Fruit fly (Drosophila melanogaster) whole organism, wandering third instar larva: ENCODE results near the gene CG10252.

Source experiments
- Abd-B ChIP-seq: fragments of >200 bp; optimal IDR thresholded peaks from 2 replicates; lab custom pipeline; 2017; ENCODE audit warnings: missing biosample characterization, missing genetic modification characterization
- CG32264 ChIP-seq: fragments of 200-800 bp; sonication (Bioruptor generic); optimal IDR thresholded peaks from 2 replicates; lab custom pipeline; 2016; ENCODE audit warnings: missing biosample characterization, missing genetic modification characterization
- CG9705 ChIP-seq: fragments of 200-800 bp; sonication (Bioruptor generic); optimal IDR thresholded peaks from 2 replicates; lab custom pipeline; 2018; ENCODE audit warnings: missing biosample characterization, mild to moderate bottlenecking, missing genetic modification characterization
- CrebA ChIP-seq: fragments of 200-800 bp; sonication (Bioruptor generic); optimal IDR thresholded peaks from 2 replicates; lab custom pipeline; 2016; ENCODE audit warnings: missing biosample characterization, mild to moderate bottlenecking, missing genetic modification characterization, borderline replicate concordance
- Dfd ChIP-seq: fragments of >200 bp; optimal IDR thresholded peaks from 2 replicates; lab custom pipeline; 2017; ENCODE audit warnings: missing biosample characterization, missing genetic modification characterization
- Dif ChIP-seq: fragments of 200-275, 200-300 bp; sonication (Bioruptor generic); optimal IDR thresholded peaks from 2 replicates; lab custom pipeline; 2018; ENCODE audit warnings: missing biosample characterization, missing genetic modification characterization; ENCODE audit not compliant: partially characterized antibody
- GATAd ChIP-seq: sonication (Bioruptor generic); optimal IDR thresholded peaks from 2 replicates; lab custom pipeline; 2016; ENCODE audit warnings: missing biosample characterization, missing genetic modification characterization
- HLH106 ChIP-seq: fragments of 200-800 bp; optimal IDR thresholded peaks from 3 replicates; lab custom pipeline; 2019; ENCODE audit warnings: missing biosample characterization, mild to moderate bottlenecking, missing genetic modification characterization, moderate library complexity
- Hnf4 ChIP-seq: fragments of 200-800 bp; sonication (Bioruptor generic); optimal IDR thresholded peaks from 2 replicates; lab custom pipeline; 2016; ENCODE audit warnings: missing biosample characterization, mild to moderate bottlenecking, missing genetic modification characterization
- Hr78 ChIP-seq: fragments of >200 bp; optimal IDR thresholded peaks from 2 replicates; lab custom pipeline; 2017; ENCODE audit warnings: missing biosample characterization, missing genetic modification characterization
- Hr83 ChIP-seq: fragments of 200-300 bp; sonication (Bioruptor generic); optimal IDR thresholded peaks from 2 replicates; lab custom pipeline; 2016; ENCODE audit warnings: missing biosample characterization, mild to moderate bottlenecking, missing genetic modification characterization, moderate library complexity; ENCODE audit not compliant: poor library complexity, severe bottlenecking
- Jra ChIP-seq: sonication (Bioruptor generic); optimal IDR thresholded peaks from 2 replicates; lab custom pipeline; 2016; ENCODE audit warnings: missing biosample characterization, missing genetic modification characterization
- Mio ChIP-seq: sonication (Bioruptor generic); optimal IDR thresholded peaks from 2 replicates; lab custom pipeline; 2016; ENCODE audit warnings: missing biosample characterization, missing genetic modification characterization
- Myc ChIP-seq: fragments of >200 bp; optimal IDR thresholded peaks from 2 replicates; lab custom pipeline; 2017
- N ChIP-seq: fragments of >200 bp; optimal IDR thresholded peaks from 2 replicates; lab custom pipeline; 2018; ENCODE audit warnings: missing biosample characterization, missing external identifiers, missing genetic modification characterization
- OdsH ChIP-seq: fragments of 200-800 bp; sonication (Bioruptor generic); optimal IDR thresholded peaks from 2 replicates; lab custom pipeline; 2016; ENCODE audit warnings: missing biosample characterization, mild to moderate bottlenecking, missing genetic modification characterization
- Rel ChIP-seq, 2 experiments: fragments of 200-800 bp; sonication (Bioruptor generic) in 1 of 2; optimal IDR thresholded peaks; 2 replicates in 1 of 2; 3 replicates in 1 of 2; lab custom pipeline; 2016 to 2019; ENCODE audit warnings: mild to moderate bottlenecking in 2 of 2, missing biosample characterization in 2 of 2, missing genetic modification characterization in 2 of 2, moderate library complexity in 1 of 2
- Sp1 ChIP-seq: fragments of 200-800 bp; sonication (Bioruptor generic); optimal IDR thresholded peaks from 3 replicates; lab custom pipeline; 2019; ENCODE audit warnings: missing biosample characterization, mild to moderate bottlenecking, missing genetic modification characterization, moderate library complexity
- Vsx2 ChIP-seq: fragments of 200-300, 225-300 bp; sonication (Bioruptor generic); optimal IDR thresholded peaks from 2 replicates; lab custom pipeline; 2018; ENCODE audit warnings: missing biosample characterization, missing genetic modification characterization; ENCODE audit not compliant: partially characterized antibody
- br ChIP-seq: fragments of 200-800 bp; sonication (Bioruptor generic); optimal IDR thresholded peaks from 2 replicates; lab custom pipeline; 2016; ENCODE audit warnings: missing biosample characterization, missing genetic modification characterization
- brk ChIP-seq: fragments of 200-800 bp; sonication (Bioruptor generic); optimal IDR thresholded peaks from 2 replicates; lab custom pipeline; 2016; ENCODE audit warnings: missing biosample characterization, mild to moderate bottlenecking, missing genetic modification characterization
- dl ChIP-seq, 2 experiments: fragments of 175-275, 200-275 bp in 1 of 2; fragments of 200-275 bp in 1 of 2; sonication (Bioruptor generic); optimal IDR thresholded peaks; lab custom pipeline; 2018; ENCODE audit warnings: mild to moderate bottlenecking in 2 of 2, missing biosample characterization in 2 of 2, missing genetic modification characterization in 2 of 2, moderate library complexity in 2 of 2; ENCODE audit not compliant: partially characterized antibody in 2 of 2, insufficient read depth in 1 of 2
- dmrt93B ChIP-seq: fragments of 200-800 bp; sonication (Bioruptor generic); optimal IDR thresholded peaks from 2 replicates; lab custom pipeline; 2018; ENCODE audit warnings: missing biosample characterization, mild to moderate bottlenecking, missing genetic modification characterization
- dsf ChIP-seq: sonication (Bioruptor generic); optimal IDR thresholded peaks from 2 replicates; lab custom pipeline; 2016; ENCODE audit warnings: missing biosample characterization, missing genetic modification characterization, borderline replicate concordance
- ey ChIP-seq: fragments of 200-800 bp; sonication (Bioruptor generic); optimal IDR thresholded peaks from 2 replicates; lab custom pipeline; 2016; ENCODE audit warnings: missing biosample characterization, missing genetic modification characterization
- foxo ChIP-seq, 2 experiments: fragments of 200-800 bp; sonication (Bioruptor generic); optimal IDR thresholded peaks; 2 replicates in 1 of 2; 3 replicates in 1 of 2; lab custom pipeline; 2016 to 2017; ENCODE audit warnings: missing biosample characterization in 2 of 2, missing genetic modification characterization in 2 of 2
- fru ChIP-seq: fragments of 200-800 bp; sonication (Bioruptor generic); optimal IDR thresholded peaks from 3 replicates; lab custom pipeline; 2016; ENCODE audit warnings: missing biosample characterization, mild to moderate bottlenecking, missing genetic modification characterization
- h ChIP-seq: fragments of 200-800 bp; sonication (Bioruptor generic); optimal IDR thresholded peaks from 3 replicates; lab custom pipeline; 2016; ENCODE audit warnings: missing biosample characterization, mild to moderate bottlenecking, missing genetic modification characterization
- jim ChIP-seq: fragments of 175-275, 200-325 bp; sonication (Bioruptor generic); optimal IDR thresholded peaks from 2 replicates; lab custom pipeline; 2016; ENCODE audit warnings: missing biosample characterization, mild to moderate bottlenecking, missing genetic modification characterization
- lola ChIP-seq: fragments of >200 bp; optimal IDR thresholded peaks from 2 replicates; lab custom pipeline; 2017; ENCODE audit warnings: missing biosample characterization, missing genetic modification characterization
- pan ChIP-seq: fragments of >200 bp; optimal IDR thresholded peaks from 2 replicates; lab custom pipeline; 2017
- psq ChIP-seq: fragments of 200-800 bp; sonication (Bioruptor generic); optimal IDR thresholded peaks from 3 replicates; lab custom pipeline; 2017; ENCODE audit warnings: missing biosample characterization, mild to moderate bottlenecking, missing genetic modification characterization, moderate library complexity
- rgr ChIP-seq: fragments of 200-800 bp; sonication (Bioruptor generic); optimal IDR thresholded peaks from 3 replicates; lab custom pipeline; 2016; ENCODE audit warnings: missing biosample characterization, mild to moderate bottlenecking, missing genetic modification characterization
- sage ChIP-seq: fragments of 200-800 bp; sonication (Bioruptor generic); optimal IDR thresholded peaks from 2 replicates; lab custom pipeline; 2016; ENCODE audit warnings: missing biosample characterization, mild to moderate bottlenecking, missing genetic modification characterization
- sv ChIP-seq: fragments of 200-800 bp; sonication (Bioruptor generic); optimal IDR thresholded peaks from 3 replicates; lab custom pipeline; 2016; ENCODE audit warnings: missing biosample characterization, missing genetic modification characterization
- tai ChIP-seq: sonication (Bioruptor generic); optimal IDR thresholded peaks from 2 replicates; lab custom pipeline; 2016; ENCODE audit warnings: missing biosample characterization, missing genetic modification characterization
- usp ChIP-seq: fragments of >200 bp; optimal IDR thresholded peaks from 2 replicates; lab custom pipeline; 2017; ENCODE audit warnings: missing biosample characterization, missing genetic modification characterization
- woc ChIP-seq: sonication (Bioruptor generic); optimal IDR thresholded peaks from 2 replicates; lab custom pipeline; 2016; ENCODE audit warnings: missing biosample characterization, mild to moderate bottlenecking, missing genetic modification characterization

CG10252 gene

dm6 chr3R:23682203-23682602, 13.8 kb downstream of the CG10252 start, which contains the start of gene CG16710:
Gene CG16710, plus strand, starts transcription at chr3R:23682503.
- TF ChIP-seq sv (no peak), dl (GFP tag; optimal IDR thresholded peaks at IDR 0.05; lab: Kevin White, UChicago; ENCODE audit: insufficient read depth in 1 of 2, partially characterized antibody in 2 of 2) (no peak), CG32264 (GFP tag; lab: Kevin White, UChicago) (no peak), ey (no peak), Hr78 (GFP tag; lab: Kevin White, UChicago) (no peak)

DNA sequence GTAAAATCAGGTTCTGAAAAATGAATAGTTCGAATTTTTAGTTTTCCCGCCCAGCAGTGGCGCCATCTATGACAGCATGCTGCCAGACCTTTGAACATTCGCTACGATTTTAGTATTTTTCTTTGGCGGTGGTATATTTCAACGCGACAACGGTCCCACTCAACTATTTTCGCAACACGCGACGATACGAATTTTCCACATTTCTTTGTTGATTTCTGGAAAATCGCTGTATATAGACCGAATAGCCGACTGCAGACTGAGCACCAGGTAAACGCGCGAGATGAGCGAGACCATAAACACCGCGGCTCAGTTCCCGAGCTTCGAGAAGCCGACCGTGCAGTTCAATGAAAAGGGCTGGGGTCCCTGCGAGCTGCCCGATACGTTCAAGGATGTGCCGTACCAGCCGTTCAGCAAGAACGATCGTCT, 16.1 kb downstream of the CG10252 start, which contains the start of gene eIF3d1:
Gene eIF3d1 (plus strand): TSS at position 129 of the 426 bp plus-strand sequence.
- TF ChIP-seq brk (GFP tag; lab: Kevin White, UChicago): no peak
- TF ChIP-seq dsf: no peak
- peak; percentile 11 for TF ChIP-seq Myc (lab: Kevin White, UChicago)
- no peak for TF ChIP-seq Abd-B (GFP tag; lab: Kevin White, UChicago)
- peak; percentile 1 for TF ChIP-seq br
- TF ChIP-seq CG9705 (GFP tag; lab: Kevin White, UChicago): no peak
- TF ChIP-seq h (GFP tag; lab: Kevin White, UChicago): no peak
- peak; percentile 17 for TF ChIP-seq HLH106 (tag; lab: Kevin White, UChicago)
- TF ChIP-seq rgr (GFP tag; lab: Kevin White, UChicago): peak; percentile 21
- no peak for TF ChIP-seq Rel (GFP tag; optimal IDR thresholded peaks at IDR 0.05; lab: Kevin White, UChicago)
- no peak for TF ChIP-seq Rel (tag; optimal IDR thresholded peaks at IDR 0.05; lab: Kevin White, UChicago)
- peak; percentile 32 for TF ChIP-seq Dif (GFP tag; lab: Kevin White, UChicago)
- TF ChIP-seq dl (GFP tag; optimal IDR thresholded peaks at IDR 0.05; lab: Kevin White, UChicago; ENCODE audit: insufficient read depth in 1 of 2, partially characterized antibody in 2 of 2): peak in 1 of 2 experiments; percentile 1

DNA sequence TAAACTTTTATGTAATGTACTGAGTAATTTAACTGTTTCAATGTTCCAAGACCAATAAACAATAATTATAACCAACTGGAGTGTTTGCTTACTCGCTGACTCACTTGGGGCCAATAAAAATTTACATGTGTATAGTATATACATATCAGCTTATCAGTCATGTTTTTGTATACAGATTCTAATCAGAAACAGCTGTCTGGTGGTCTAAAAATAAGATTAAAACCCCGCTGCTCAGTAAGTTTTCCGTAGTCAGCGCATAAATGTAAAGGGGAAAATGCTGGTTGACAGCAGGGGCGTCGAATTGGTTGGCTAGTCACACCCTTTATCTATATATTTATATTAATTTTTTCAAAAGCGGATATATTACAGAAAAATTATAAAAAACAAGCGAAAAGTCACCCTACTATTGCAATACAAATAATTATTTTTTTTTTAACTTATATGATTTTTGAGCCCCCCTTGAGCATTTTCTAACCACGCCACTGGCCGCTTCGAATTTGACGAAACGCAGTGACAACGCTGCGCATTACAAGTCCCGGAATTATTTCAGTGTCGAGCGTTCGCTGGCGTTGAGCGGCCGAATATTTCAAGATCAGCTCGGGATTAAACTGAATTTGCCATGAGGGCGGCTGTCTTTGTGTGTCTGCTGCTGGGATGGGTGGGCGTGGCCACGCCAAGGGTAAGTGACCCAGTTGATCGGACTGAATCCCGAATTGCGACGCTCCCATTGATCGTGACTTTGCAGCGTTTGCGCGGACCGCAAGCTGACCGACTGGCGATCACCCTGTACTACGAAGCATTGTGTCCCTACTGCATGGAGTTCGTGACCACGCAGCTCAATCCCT, 17.5 kb downstream of the CG10252 start, which contains the start of gene GILT2:
Gene GILT2 (plus strand): TSS at position 547 of the 845 bp plus-strand sequence.
- TF ChIP-seq HLH106 (tag; lab: Kevin White, UChicago): peak; percentile 87
- no peak for TF ChIP-seq Hr83 (GFP tag; lab: Kevin White, UChicago)
- TF ChIP-seq foxo (GFP tag; optimal IDR thresholded peaks at IDR 0.05; lab: Kevin White, UChicago): peak in 1 of 2 experiments; percentile 91
- TF ChIP-seq Rel (GFP tag; optimal IDR thresholded peaks at IDR 0.05; lab: Kevin White, UChicago): peak; percentile 3
- TF ChIP-seq Rel (tag; optimal IDR thresholded peaks at IDR 0.05; lab: Kevin White, UChicago): peak; percentile 65
- TF ChIP-seq Dif (GFP tag; lab: Kevin White, UChicago): peak; percentile 53
- peak; percentile 87 for TF ChIP-seq sage
- no peak for TF ChIP-seq jim (GFP tag; lab: Kevin White, UChicago)
- no peak for TF ChIP-seq lola (GFP tag; lab: Kevin White, UChicago)
- TF ChIP-seq fru (GFP tag; lab: Kevin White, UChicago): peak; percentile 88
- TF ChIP-seq h (GFP tag; lab: Kevin White, UChicago): peak; percentile 90
- TF ChIP-seq Vsx2 (GFP tag; lab: Kevin White, UChicago): peak; percentile 57
- no peak for TF ChIP-seq Abd-B (GFP tag; lab: Kevin White, UChicago)
- TF ChIP-seq CrebA (GFP tag; lab: Kevin White, UChicago): peak; percentile 28
- TF ChIP-seq br: peak; percentile 81
- peak; percentile 91 for TF ChIP-seq Sp1 (GFP tag; lab: Kevin White, UChicago)
- TF ChIP-seq usp (GFP tag; lab: Kevin White, UChicago): no peak
- TF ChIP-seq N: no peak
- TF ChIP-seq brk (GFP tag; lab: Kevin White, UChicago): no peak
- no peak for TF ChIP-seq Dfd (GFP tag; lab: Kevin White, UChicago)
- TF ChIP-seq Myc (lab: Kevin White, UChicago): no peak
- TF ChIP-seq tai (GFP tag; lab: Kevin White, UChicago): no peak
- no peak for TF ChIP-seq pan (lab: Kevin White, UChicago)
- TF ChIP-seq Jra (GFP tag; lab: Kevin White, UChicago): peak; percentile 39
- no peak for TF ChIP-seq woc (GFP tag; lab: Kevin White, UChicago)
- TF ChIP-seq dl (GFP tag; optimal IDR thresholded peaks at IDR 0.05; lab: Kevin White, UChicago; ENCODE audit: insufficient read depth in 1 of 2, partially characterized antibody in 2 of 2): no peak
- no peak for TF ChIP-seq Hnf4
- TF ChIP-seq Hr78 (GFP tag; lab: Kevin White, UChicago): no peak
- peak; percentile 89 for TF ChIP-seq OdsH (GFP tag; lab: Kevin White, UChicago)
- TF ChIP-seq Mio (GFP tag; lab: Kevin White, UChicago): no peak
- TF ChIP-seq rgr (GFP tag; lab: Kevin White, UChicago): peak; percentile 91
- TF ChIP-seq dsf: no peak
- peak; percentile 83 for TF ChIP-seq dmrt93B (GFP tag; lab: Kevin White, UChicago)
- TF ChIP-seq sv: peak; percentile 85
- peak; percentile 79 for TF ChIP-seq ey
- peak; percentile 66 for TF ChIP-seq CG9705 (GFP tag; lab: Kevin White, UChicago)
- TF ChIP-seq GATAd (GFP tag; lab: Kevin White, UChicago): peak; percentile 8
- peak; percentile 86 for TF ChIP-seq psq (GFP tag; lab: Kevin White, UChicago)
- TF ChIP-seq CG32264 (GFP tag; lab: Kevin White, UChicago): peak; percentile 45
